Worm (Caenorhabditis elegans) whole organism, midembryonic: ENCODE results near the gene Y46G5A.23.

Experiments used
- cog-1 ChIP-seq: sonication (generic microtip); optimal IDR thresholded peaks from 2 replicates; lab custom pipeline; 2016; ENCODE audit warnings: missing genetic modification characterization, missing compliant biosample characterization
- ref-1 ChIP-seq: fragments of 200-800 bp; sonication (Bioruptor generic); conservative IDR thresholded peaks from 2 replicates; pipeline ENCODE4 v1.3.6; 2022; ENCODE audit warnings: missing genetic modification reagents, missing genetic modification characterization, missing compliant biosample characterization
- ztf-23 ChIP-seq: fragments of 200-800 bp; sonication (Bioruptor generic); IDR thresholded peaks from 2 replicates; pipeline ENCODE4 v1.3.6; 2022; ENCODE audit warnings: missing genetic modification reagents, missing genetic modification characterization, missing compliant biosample characterization

- TF ChIP-seq ztf-23 (GFP tag; lab: Robert Waterston, UW) (no peak), ref-1 (GFP tag; lab: Robert Waterston, UW) (no peak), cog-1 (tag; lab: Kevin White, UChicago) (no peak)
Observed at ce11 chrII:12865604-12866003, 36.8 kb upstream of the Y46G5A.23 start, which contains the start of gene snf-5.
